Worm (Caenorhabditis elegans) whole organism, L1 larva: Measurements from ENCODE around the gene F41E6.15.

ENCODE experiments used
- C16A3.4 ChIP-seq: fragments of 150-350 bp; optimal IDR thresholded peaks from 2 replicates; lab custom pipeline; 2014; ENCODE audit warnings: missing biosample characterization, missing genetic modification characterization
- F16B12.6 ChIP-seq: fragments of 150-350 bp; optimal IDR thresholded peaks from 2 replicates; lab custom pipeline; 2014; ENCODE audit warnings: missing biosample characterization, missing genetic modification characterization
- aha-1 ChIP-seq: fragments of 150-350 bp; optimal IDR thresholded peaks from 2 replicates; lab custom pipeline; 2014; ENCODE audit warnings: missing biosample characterization, missing genetic modification characterization
- aly-2 ChIP-seq: fragments of 150-350 bp; optimal IDR thresholded peaks from 2 replicates; lab custom pipeline; 2014; ENCODE audit warnings: missing biosample characterization, missing genetic modification characterization
- blmp-1 ChIP-seq: fragments of 150-350 bp; optimal IDR thresholded peaks from 2 replicates; lab custom pipeline; 2014; ENCODE audit warnings: missing biosample characterization, missing genetic modification characterization
- ceh-8 ChIP-seq: fragments of 200-800 bp; sonication (Bioruptor generic); optimal IDR thresholded peaks from 2 replicates; lab custom pipeline; 2018; ENCODE audit warnings: mild to moderate bottlenecking, missing genetic modification characterization, moderate library complexity, missing compliant biosample characterization
- ceh-82 ChIP-seq, 3 experiments: fragments of 150-350 bp in 1 of 3; sonication (generic microtip) in 2 of 3; optimal IDR thresholded peaks; 2 replicates each; lab custom pipeline; 2014 to 2017; ENCODE audit warnings: missing biosample characterization in 3 of 3, missing genetic modification characterization in 3 of 3
- ceh-88 ChIP-seq: fragments of 200-800 bp; sonication (Bioruptor generic); IDR thresholded peaks from 2 replicates; pipeline ENCODE4 v1.3.6; 2022; ENCODE audit warnings: missing genetic modification characterization, missing compliant biosample characterization
- ceh-90 ChIP-seq: sonication (generic microtip); optimal IDR thresholded peaks from 2 replicates; lab custom pipeline; 2016; ENCODE audit warnings: missing genetic modification characterization, missing compliant biosample characterization
- ces-1 ChIP-seq: fragments of 150-350 bp; optimal IDR thresholded peaks from 2 replicates; lab custom pipeline; 2014; ENCODE audit warnings: missing biosample characterization, missing genetic modification reagents, missing genetic modification characterization
- efl-1 ChIP-seq, 4 experiments: fragments of 150-350 bp; optimal IDR thresholded peaks in 3 of 4; peaks in 1 of 4; 1 replicate in 1 of 4; 2 replicates in 3 of 4; lab custom pipeline; 2014; ENCODE audit warnings: missing biosample characterization in 2 of 4, missing genetic modification characterization in 2 of 4, missing genetic modification reagents in 2 of 4
- egl-13 ChIP-seq: sonication (generic microtip); optimal IDR thresholded peaks from 2 replicates; lab custom pipeline; 2016; ENCODE audit warnings: missing genotype, missing genetic modification reagents, missing genetic modification characterization, missing compliant biosample characterization
- egl-27 ChIP-seq, 2 experiments: fragments of 150-350 bp in 1 of 2; sonication (generic microtip); optimal IDR thresholded peaks; 3 replicates each; lab custom pipeline; 2017 to 2018; ENCODE audit warnings: missing biosample characterization in 2 of 2, missing genetic modification characterization in 2 of 2, missing genetic modification reagents in 2 of 2
- elt-2 ChIP-seq: sonication (generic microtip); optimal IDR thresholded peaks from 2 replicates; lab custom pipeline; 2016; ENCODE audit warnings: missing genetic modification characterization, mild to moderate bottlenecking, inconsistent platforms, missing compliant biosample characterization, missing genetic modification reagents
- elt-3 ChIP-seq, 6 experiments: fragments of 150-350 bp in 1 of 6; sonication (generic microtip); optimal IDR thresholded peaks; 2 replicates each; lab custom pipeline; 2017 to 2018; ENCODE audit warnings: missing biosample characterization in 6 of 6, missing genetic modification characterization in 6 of 6, inconsistent platforms in 1 of 6
- fkh-8 ChIP-seq: sonication (generic microtip); optimal IDR thresholded peaks from 2 replicates; lab custom pipeline; 2016; ENCODE audit warnings: mild to moderate bottlenecking, missing genetic modification characterization, missing compliant biosample characterization
- fos-1 ChIP-seq: fragments of 150-350 bp; optimal IDR thresholded peaks from 2 replicates; lab custom pipeline; 2014; ENCODE audit warnings: missing biosample characterization, missing genetic modification characterization
- grh-1 ChIP-seq: fragments of 200-800 bp; sonication (Bioruptor generic); IDR thresholded peaks from 2 replicates; pipeline ENCODE4 v1.3.6; 2022; ENCODE audit warnings: missing genetic modification reagents, missing genetic modification characterization, missing compliant biosample characterization
- irx-1 ChIP-seq: sonication (generic microtip); optimal IDR thresholded peaks from 2 replicates; lab custom pipeline; 2016; ENCODE audit warnings: missing genetic modification characterization, missing compliant biosample characterization
- jun-1 ChIP-seq: fragments of 150-350 bp; optimal IDR thresholded peaks from 2 replicates; lab custom pipeline; 2014; ENCODE audit warnings: missing biosample characterization, missing genetic modification reagents, missing genetic modification characterization
- lin-14 ChIP-seq: fragments of 200-800 bp; sonication (Bioruptor generic); optimal IDR thresholded peaks from 2 replicates; lab custom pipeline; 2018; ENCODE audit warnings: mild to moderate bottlenecking, missing genetic modification characterization, moderate library complexity, missing compliant biosample characterization
- lin-15B ChIP-seq: fragments of 150-350 bp; sonication (generic microtip); optimal IDR thresholded peaks from 3 replicates; lab custom pipeline; 2014; ENCODE audit warnings: missing biosample characterization, missing genetic modification characterization
- lin-35 ChIP-seq, 2 experiments: fragments of 150-350 bp; optimal IDR thresholded peaks; 2 replicates each; lab custom pipeline; 2014; ENCODE audit warnings: missing biosample characterization in 2 of 2, missing genetic modification characterization in 2 of 2, missing genetic modification reagents in 2 of 2
- mab-9 ChIP-seq: fragments of 200-800 bp; sonication (Bioruptor generic); IDR thresholded peaks from 2 replicates; pipeline ENCODE4 v1.3.6; 2022; ENCODE audit warnings: missing genetic modification reagents, missing genetic modification characterization, missing compliant biosample characterization
- mep-1 ChIP-seq: fragments of 150-350 bp; optimal IDR thresholded peaks from 2 replicates; lab custom pipeline; 2014; ENCODE audit warnings: missing biosample characterization, missing genetic modification characterization
- nhr-19 ChIP-seq: fragments of 200-800 bp; sonication (Bioruptor generic); conservative IDR thresholded peaks from 2 replicates; pipeline ENCODE4 v1.3.6; 2022; ENCODE audit warnings: missing genetic modification characterization, missing compliant biosample characterization
- nhr-20 ChIP-seq: sonication (generic microtip); optimal IDR thresholded peaks from 2 replicates; lab custom pipeline; 2016; ENCODE audit warnings: mild to moderate bottlenecking, missing genetic modification characterization, missing compliant biosample characterization
- nhr-47 ChIP-seq: sonication (generic microtip); optimal IDR thresholded peaks from 2 replicates; lab custom pipeline; 2016; ENCODE audit warnings: mild to moderate bottlenecking, missing genetic modification characterization, moderate library complexity, missing compliant biosample characterization
- nhr-71 ChIP-seq: sonication (generic microtip); optimal IDR thresholded peaks from 2 replicates; lab custom pipeline; 2016; ENCODE audit warnings: mild to moderate bottlenecking, missing genetic modification characterization, moderate library complexity, missing compliant biosample characterization
- nhr-84 ChIP-seq: sonication (generic microtip); optimal IDR thresholded peaks from 2 replicates; lab custom pipeline; 2017; ENCODE audit warnings: missing biosample characterization, missing genetic modification characterization
- nhr-85 ChIP-seq: sonication (generic microtip); peaks from one replicate; lab custom pipeline; 2016; ENCODE audit warnings: missing genetic modification characterization, inconsistent platforms, missing compliant biosample characterization
- nhr-90 ChIP-seq: sonication (generic microtip); optimal IDR thresholded peaks from 2 replicates; lab custom pipeline; 2016; ENCODE audit warnings: mild to moderate bottlenecking, missing genetic modification characterization, missing compliant biosample characterization; ENCODE audit not compliant: poor library complexity
- rnt-1 ChIP-seq: sonication (generic microtip); optimal IDR thresholded peaks from 2 replicates; lab custom pipeline; 2016; ENCODE audit warnings: mild to moderate bottlenecking, missing genetic modification characterization, moderate library complexity, missing compliant biosample characterization
- skn-1 ChIP-seq: fragments of 150-350 bp; optimal IDR thresholded peaks from 2 replicates; lab custom pipeline; 2014; ENCODE audit warnings: missing biosample characterization, missing genetic modification characterization
- snu-23 ChIP-seq: sonication (generic microtip); optimal IDR thresholded peaks from 2 replicates; lab custom pipeline; 2016; ENCODE audit warnings: missing genetic modification characterization, missing compliant biosample characterization
- sox-4 ChIP-seq: sonication (generic microtip); optimal IDR thresholded peaks from 2 replicates; lab custom pipeline; 2016; ENCODE audit warnings: missing genetic modification characterization, missing compliant biosample characterization
- tbx-2 ChIP-seq: sonication (generic microtip); optimal IDR thresholded peaks from 2 replicates; lab custom pipeline; 2016; ENCODE audit warnings: missing genetic modification characterization, missing compliant biosample characterization
- tlp-1 ChIP-seq: fragments of 150-350 bp; optimal IDR thresholded peaks from 2 replicates; lab custom pipeline; 2014; ENCODE audit warnings: missing biosample characterization, missing genetic modification characterization
- unc-62 ChIP-seq: fragments of 150-350 bp; optimal IDR thresholded peaks from 2 replicates; lab custom pipeline; 2014; ENCODE audit warnings: missing biosample characterization, missing genetic modification reagents, missing genetic modification characterization
- unc-86 ChIP-seq: sonication (generic microtip); optimal IDR thresholded peaks from 2 replicates; lab custom pipeline; 2016; ENCODE audit warnings: missing genetic modification characterization, missing compliant biosample characterization
- vab-15 ChIP-seq: sonication (generic microtip); optimal IDR thresholded peaks from 2 replicates; lab custom pipeline; 2017; ENCODE audit warnings: missing genotype, mild to moderate bottlenecking, missing genetic modification characterization, missing compliant biosample characterization
- xbp-1 ChIP-seq: sonication (generic microtip); optimal IDR thresholded peaks from 2 replicates; lab custom pipeline; 2016; ENCODE audit warnings: missing genetic modification characterization, missing compliant biosample characterization
- ztf-11 ChIP-seq, 2 experiments: sonication (generic microtip); optimal IDR thresholded peaks; 2 replicates each; lab custom pipeline; 2016 to 2017; ENCODE audit warnings: missing genetic modification characterization in 2 of 2, missing biosample characterization in 1 of 2, missing compliant biosample characterization in 1 of 2

F41E6.15 gene

DNA sequence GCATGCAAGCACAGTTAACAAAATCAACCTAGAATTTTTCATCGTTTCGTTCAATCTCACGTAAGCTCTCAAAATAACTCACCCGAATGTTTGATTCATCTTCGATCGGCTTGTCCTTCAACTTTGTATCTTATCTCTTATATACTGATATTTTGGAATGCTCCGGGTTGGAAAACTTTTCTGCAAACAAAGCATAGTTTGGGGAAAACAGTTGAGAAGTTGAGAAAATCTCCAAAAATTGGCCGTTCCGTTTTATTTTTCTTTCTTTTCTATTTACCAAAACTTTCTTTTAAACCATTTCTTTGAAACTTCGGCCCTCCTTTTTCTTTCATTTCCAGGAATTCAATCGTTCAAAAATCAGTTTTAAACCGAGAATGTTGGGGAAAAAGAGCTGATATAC is at the start of gene F41E6.15:
F41E6.15 (minus strand) TSS at position 101 of the 400 bp plus-strand sequence.
- TF ChIP-seq egl-13 (tag; lab: Kevin White, UChicago) (no peak), nhr-85 (tag; lab: Kevin White, UChicago) (no peak), egl-27 (tag; optimal IDR thresholded peaks at IDR 0.05; lab: Kevin White, UChicago) (no peak), F16B12.6 (no peak), nhr-90 (no peak), lin-15B (tag; lab: Kevin White, UChicago) (no peak), xbp-1 (no peak), skn-1 (tag; lab: Kevin White, UChicago) (no peak), fos-1 (tag; lab: Kevin White, UChicago) (no peak), nhr-84 (tag; lab: Kevin White, UChicago) (no peak), ces-1 (GFP tag; lab: Kevin White, UChicago) (no peak), sox-4 (tag; lab: Kevin White, UChicago) (no peak), vab-15 (tag; lab: Kevin White, UChicago) (no peak), ceh-82 (tag; optimal IDR thresholded peaks at IDR 0.05; lab: Kevin White, UChicago) (no peak), ceh-8 (no peak)

DNA sequence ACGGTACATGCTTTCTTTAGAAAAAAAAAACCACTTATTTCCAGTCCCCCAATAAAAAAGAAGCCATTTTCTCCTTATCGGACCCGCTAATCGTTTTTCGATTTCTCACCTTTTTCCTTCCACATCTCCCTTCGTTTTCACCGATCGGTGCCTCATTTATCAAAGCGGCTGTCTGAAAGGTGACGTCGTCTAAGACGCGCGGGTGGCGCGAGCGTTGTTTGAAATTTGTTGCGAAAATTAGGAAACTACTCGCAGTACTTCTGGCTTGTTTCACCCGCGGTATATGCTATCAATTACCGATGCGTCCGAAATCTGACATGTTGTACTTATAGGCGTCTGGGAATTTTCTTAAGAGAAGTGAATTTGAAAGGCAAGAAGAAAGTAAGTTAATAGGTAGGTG is 49.6 kb upstream of the F41E6.15 start:
- TF ChIP-seq elt-2 (tag; lab: Kevin White, UChicago): no peak
- TF ChIP-seq nhr-20 (tag; lab: Kevin White, UChicago): peak; percentile 43
- TF ChIP-seq lin-14 (GFP tag; lab: Kevin White, UChicago): peak; percentile 58
- TF ChIP-seq tbx-2 (tag; lab: Kevin White, UChicago): no peak
- peak; percentile 32 for TF ChIP-seq snu-23
- peak; percentile 18 for TF ChIP-seq mep-1 (tag; lab: Kevin White, UChicago)
- TF ChIP-seq grh-1: 0 out of 2 replicates have a peak, but pooled peaks have one; percentile 6
- TF ChIP-seq blmp-1 (tag; lab: Kevin White, UChicago): peak; percentile 82
- TF ChIP-seq nhr-71 (tag; lab: Kevin White, UChicago): peak; percentile 22
- peak; percentile 92 for TF ChIP-seq nhr-85 (tag; lab: Kevin White, UChicago)
- TF ChIP-seq xbp-1: peak; percentile 54
- peak; percentile 38 for TF ChIP-seq rnt-1
- TF ChIP-seq ceh-8: no peak
- TF ChIP-seq elt-3 (tag; optimal IDR thresholded peaks at IDR 0.05; lab: Kevin White, UChicago): peak in 1 of 6 experiments; percentile 14
- TF ChIP-seq irx-1 (tag; lab: Kevin White, UChicago): peak; percentile 23

DNA sequence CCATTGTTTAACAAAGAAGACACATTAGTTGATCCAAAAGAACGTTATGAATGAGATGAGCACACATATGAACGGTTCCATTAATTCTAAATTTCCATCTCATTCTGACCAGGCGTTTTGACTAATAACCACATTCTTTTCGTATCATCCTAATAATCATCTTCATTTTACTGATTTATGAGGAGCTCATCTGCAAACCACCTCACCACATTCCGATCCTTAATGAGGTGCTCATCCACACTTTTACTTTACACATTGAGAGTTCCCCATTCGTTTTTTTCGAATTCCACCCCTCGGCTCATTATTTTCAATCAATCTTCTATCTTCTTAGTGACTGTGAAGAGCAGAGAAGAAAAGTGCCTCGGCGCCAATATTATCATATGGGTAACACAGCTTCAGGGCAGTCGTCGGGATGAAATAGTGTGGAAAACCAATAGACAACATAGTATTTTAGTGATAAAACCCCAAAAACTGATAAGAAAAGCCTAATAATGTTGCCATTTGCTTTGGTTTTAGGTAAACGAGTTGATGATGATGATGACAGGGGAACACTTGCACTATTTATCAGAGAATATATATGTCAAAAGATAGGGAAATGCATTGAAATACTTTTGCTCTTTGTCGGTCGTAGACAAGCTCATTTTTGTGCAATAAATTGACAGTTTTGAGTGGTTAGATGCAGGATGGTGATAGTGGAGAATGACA is 48.6 kb upstream of the F41E6.15 start:
- TF ChIP-seq tlp-1 (tag; lab: Kevin White, UChicago) (peak; percentile 71), nhr-47 (no peak), nhr-71 (tag; lab: Kevin White, UChicago) (no peak), unc-86 (tag; lab: Kevin White, UChicago) (no peak), ceh-90 (tag; lab: Kevin White, UChicago) (no peak), fkh-8 (tag; lab: Kevin White, UChicago) (no peak), mab-9 (GFP tag; lab: Robert Waterston, UW) (no peak), snu-23 (no peak), jun-1 (tag; lab: Kevin White, UChicago) (peak; percentile 58), aha-1 (no peak), elt-2 (tag; lab: Kevin White, UChicago) (peak; percentile 98), nhr-20 (tag; lab: Kevin White, UChicago) (peak; percentile 17), efl-1 (optimal IDR thresholded peaks at IDR 0.05; lab: Kevin White, UChicago) (no peak), efl-1 (GFP tag; optimal IDR thresholded peaks at IDR 0.05 in 1 of 2; lab: Kevin White, UChicago) (peak in 1 of 2 experiments; percentile 72), ceh-88 (GFP tag; lab: Robert Waterston, UW) (no peak), unc-62 (GFP tag; lab: Kevin White, UChicago) (no peak), ceh-8 (no peak), ztf-11 (tag; optimal IDR thresholded peaks at IDR 0.05; lab: Kevin White, UChicago) (no peak), lin-14 (GFP tag; lab: Kevin White, UChicago) (peak; percentile 41), mep-1 (tag; lab: Kevin White, UChicago) (no peak), tbx-2 (tag; lab: Kevin White, UChicago) (no peak), lin-35 (GFP tag; optimal IDR thresholded peaks at IDR 0.05; lab: Kevin White, UChicago) (peak in 1 of 2 experiments; percentile 32), skn-1 (tag; lab: Kevin White, UChicago) (no peak), nhr-84 (tag; lab: Kevin White, UChicago) (no peak), ces-1 (GFP tag; lab: Kevin White, UChicago) (no peak), aly-2 (tag; lab: Kevin White, UChicago) (no peak), C16A3.4 (tag; lab: Kevin White, UChicago) (no peak), nhr-19 (GFP tag; lab: Robert Waterston, UW) (no peak)
